Worm (Caenorhabditis elegans) whole organism, L2 larva: ENCODE data around the gene C55C3.1.

ENCODE experiments used
- ama-1 ChIP-seq: fragments of 150-350 bp; optimal IDR thresholded peaks from 2 replicates; lab custom pipeline; 2018; ENCODE audit warnings: inconsistent platforms
- elt-1 ChIP-seq: fragments of 150-350 bp; optimal IDR thresholded peaks from 2 replicates; lab custom pipeline; 2014; ENCODE audit warnings: missing biosample characterization, missing genetic modification characterization
- lsy-2 ChIP-seq, 2 experiments: fragments of 150-350 bp in 1 of 2; sonication (generic microtip) in 1 of 2; optimal IDR thresholded peaks; 2 replicates each; lab custom pipeline; 2014 to 2017; ENCODE audit warnings: missing biosample characterization in 2 of 2, missing genetic modification characterization in 2 of 2
- nhr-11 ChIP-seq: fragments of 150-350 bp; optimal IDR thresholded peaks from 2 replicates; lab custom pipeline; 2014; ENCODE audit warnings: missing biosample characterization, missing genetic modification characterization
- nhr-12 ChIP-seq: fragments of 150-350 bp; optimal IDR thresholded peaks from 2 replicates; lab custom pipeline; 2014; ENCODE audit warnings: missing biosample characterization, missing genetic modification characterization
- nhr-237 ChIP-seq: fragments of 150-350 bp; optimal IDR thresholded peaks from 2 replicates; lab custom pipeline; 2014; ENCODE audit warnings: missing biosample characterization, missing genetic modification characterization
- nhr-25 ChIP-seq: fragments of 150-350 bp; sonication (generic microtip); optimal IDR thresholded peaks from 3 replicates; lab custom pipeline; 2014; ENCODE audit warnings: missing biosample characterization, missing genetic modification characterization
- sem-4 ChIP-seq: fragments of 150-350 bp; optimal IDR thresholded peaks from 2 replicates; lab custom pipeline; 2014; ENCODE audit warnings: missing biosample characterization, missing genetic modification reagents, missing genetic modification characterization

DNA sequence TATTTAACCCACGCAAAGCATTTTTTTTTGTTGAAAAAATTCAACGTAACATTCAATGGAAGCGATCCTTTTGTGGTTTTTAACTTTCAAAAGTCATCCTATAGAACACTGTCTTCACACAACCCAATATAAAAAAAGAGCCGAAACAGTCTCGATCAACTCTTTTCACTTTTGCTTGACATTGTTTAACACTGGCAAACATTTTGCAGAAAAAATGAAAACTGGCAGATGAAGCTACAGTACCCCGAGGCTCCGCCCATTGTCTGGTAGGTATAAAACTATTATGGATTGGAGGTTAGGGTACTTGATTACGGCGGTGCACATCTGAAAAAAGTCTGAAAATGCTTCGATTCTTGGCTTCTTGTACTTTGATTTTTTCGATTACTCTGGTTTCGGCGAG is 25.8 kb downstream of the C55C3.1 start, which contains the start of gene cpg-18:
- TF ChIP-seq ama-1: no peak
- no peak for TF ChIP-seq lsy-2 (tag; optimal IDR thresholded peaks at IDR 0.05; lab: Kevin White, UChicago)
- TF ChIP-seq elt-1 (tag; lab: Kevin White, UChicago): no peak
- TF ChIP-seq sem-4: no peak
- no peak for TF ChIP-seq nhr-25 (tag; lab: Kevin White, UChicago)
- no peak for TF ChIP-seq nhr-11
- no peak for TF ChIP-seq nhr-12 (tag; lab: Kevin White, UChicago)
- no peak for TF ChIP-seq nhr-237 (tag; lab: Kevin White, UChicago)
